Worm (Caenorhabditis elegans) whole organism, early embryonic: ENCODE measurements around the gene Y54G2A.49.

Experiments used
- F13C5.2 ChIP-seq: sonication (generic microtip); optimal IDR thresholded peaks from 2 replicates; lab custom pipeline; 2017; ENCODE audit warnings: mild to moderate bottlenecking, missing genetic modification characterization, inconsistent platforms, missing compliant biosample characterization
- aly-1 ChIP-seq: sonication (generic microtip); optimal IDR thresholded peaks from 2 replicates; lab custom pipeline; 2016; ENCODE audit warnings: missing genetic modification characterization, missing compliant biosample characterization
- ama-1 ChIP-seq: fragments of 150-350 bp; optimal IDR thresholded peaks from 2 replicates; lab custom pipeline; 2014
- ceh-13 ChIP-seq: fragments of 200-800 bp; sonication (Bioruptor generic); optimal IDR thresholded peaks from 2 replicates; lab custom pipeline; 2018; ENCODE audit warnings: mild to moderate bottlenecking, missing genetic modification characterization, missing compliant biosample characterization
- ceh-36 ChIP-seq: sonication (generic microtip); optimal IDR thresholded peaks from 2 replicates; lab custom pipeline; 2016; ENCODE audit warnings: missing genetic modification characterization, inconsistent platforms, missing compliant biosample characterization
- ets-7 ChIP-seq: sonication (generic microtip); optimal IDR thresholded peaks from 2 replicates; lab custom pipeline; 2016; ENCODE audit warnings: missing genotype, missing genetic modification characterization, missing compliant biosample characterization
- flt-1 ChIP-seq: fragments of 200-800 bp; sonication (Bioruptor generic); IDR thresholded peaks from 2 replicates; pipeline ENCODE4 v1.3.6; 2022; ENCODE audit warnings: missing genetic modification characterization, missing compliant biosample characterization
- hmg-4 ChIP-seq: fragments of 200-800 bp; sonication (Bioruptor generic); optimal IDR thresholded peaks from 2 replicates; lab custom pipeline; 2018; ENCODE audit warnings: mild to moderate bottlenecking, missing genetic modification characterization, missing compliant biosample characterization
- hnd-1 ChIP-seq: sonication (generic microtip); optimal IDR thresholded peaks from 2 replicates; lab custom pipeline; 2016; ENCODE audit warnings: missing genetic modification characterization, missing compliant biosample characterization
- pes-1 ChIP-seq: fragments of 200-800 bp; sonication (Bioruptor generic); IDR thresholded peaks from 2 replicates; pipeline ENCODE4 v1.3.6; 2022; ENCODE audit warnings: missing genetic modification reagents, missing genetic modification characterization, missing compliant biosample characterization
- tbx-11 ChIP-seq: fragments of 200-800 bp; sonication (Bioruptor generic); IDR thresholded peaks from 2 replicates; pipeline ENCODE4 v1.3.6; 2022; ENCODE audit warnings: missing genetic modification characterization, missing compliant biosample characterization
- tbx-37 ChIP-seq: fragments of 200-800 bp; sonication (Bioruptor generic); conservative IDR thresholded peaks from 2 replicates; pipeline ENCODE4 v1.3.6; 2022; ENCODE audit warnings: missing genetic modification reagents, missing genetic modification characterization, missing compliant biosample characterization
- tra-4 ChIP-seq: sonication (generic microtip); optimal IDR thresholded peaks from 2 replicates; lab custom pipeline; 2017; ENCODE audit warnings: missing genetic modification characterization, missing compliant biosample characterization

- TF ChIP-seq flt-1 (GFP tag; lab: Robert Waterston, UW), result no peak
- no peak for TF ChIP-seq ama-1 (lab: Kevin White, UChicago)
- no peak for TF ChIP-seq aly-1 (tag; lab: Kevin White, UChicago)
- no peak for TF ChIP-seq tra-4 (tag; lab: Kevin White, UChicago)
- no peak for TF ChIP-seq ceh-13 (GFP tag; lab: Kevin White, UChicago)
- TF ChIP-seq F13C5.2 (tag; lab: Kevin White, UChicago), result no peak
- no peak for TF ChIP-seq ets-7 (tag; lab: Kevin White, UChicago)
- no peak for TF ChIP-seq tbx-37 (GFP tag; lab: Robert Waterston, UW)
- no peak for TF ChIP-seq pes-1 (GFP tag; lab: Robert Waterston, UW)
- no peak for TF ChIP-seq hnd-1 (tag; lab: Kevin White, UChicago)
- TF ChIP-seq ceh-36 (tag; lab: Kevin White, UChicago), result no peak
- TF ChIP-seq tbx-11, result no peak
- TF ChIP-seq hmg-4 (GFP tag; lab: Kevin White, UChicago), result no peak
Observed at ce11 chrIV:2825460-2826103, 27.5 kb downstream of the Y54G2A.49 start.
